Worm (Caenorhabditis elegans) whole organism, mixed stage, embryonic: ENCODE measurements around the gene C03A7.2.

Experiments
- blmp-1 ChIP-seq: fragments of 150-350 bp; optimal IDR thresholded peaks from 2 replicates; lab custom pipeline; 2014; ENCODE audit warnings: missing biosample characterization, missing genetic modification characterization
- ceh-83 ChIP-seq: fragments of 200-800 bp; sonication (Bioruptor generic); optimal IDR thresholded peaks from 2 replicates; lab custom pipeline; 2018; ENCODE audit warnings: mild to moderate bottlenecking, missing genetic modification characterization, missing compliant biosample characterization
- ces-1 ChIP-seq: fragments of 150-350 bp; optimal IDR thresholded peaks from 2 replicates; lab custom pipeline; 2014; ENCODE audit warnings: missing biosample characterization, missing genetic modification reagents, missing genetic modification characterization
- elt-3 ChIP-seq: fragments of 150-350 bp; optimal IDR thresholded peaks from 2 replicates; lab custom pipeline; 2014; ENCODE audit warnings: missing biosample characterization, missing genetic modification characterization
- lin-13 ChIP-seq: fragments of 150-350 bp; optimal IDR thresholded peaks from 2 replicates; lab custom pipeline; 2014; ENCODE audit warnings: missing biosample characterization, missing genetic modification characterization
- lsy-2 ChIP-seq: fragments of 150-350 bp; optimal IDR thresholded peaks from 2 replicates; lab custom pipeline; 2014; ENCODE audit warnings: missing biosample characterization, missing genetic modification characterization
- mab-5 ChIP-seq: fragments of 150-350 bp; optimal IDR thresholded peaks from 2 replicates; lab custom pipeline; 2014; ENCODE audit warnings: missing biosample characterization, missing genetic modification characterization
- tbx-8 ChIP-seq: fragments of 200-800 bp; sonication (Bioruptor generic); optimal IDR thresholded peaks from 2 replicates; lab custom pipeline; 2018; ENCODE audit warnings: mild to moderate bottlenecking, missing genetic modification characterization, moderate library complexity, missing compliant biosample characterization
- unc-120 ChIP-seq: sonication (generic microtip); optimal IDR thresholded peaks from 2 replicates; lab custom pipeline; 2017; ENCODE audit warnings: missing genetic modification characterization, missing compliant biosample characterization; ENCODE audit not compliant: poor library complexity, severe bottlenecking

ce11 chrV:5201706-5202105 lies 20.0 kb downstream of the C03A7.2 start:
- no peak for TF ChIP-seq unc-120 (tag; lab: Kevin White, UChicago)
- no peak for TF ChIP-seq lin-13 (tag; lab: Kevin White, UChicago)
- no peak for TF ChIP-seq mab-5 (tag; lab: Kevin White, UChicago)
- TF ChIP-seq ceh-83 (GFP tag; lab: Kevin White, UChicago) = no peak
- no peak for TF ChIP-seq tbx-8
- no peak for TF ChIP-seq elt-3
- no peak for TF ChIP-seq blmp-1
- TF ChIP-seq ces-1 (GFP tag; lab: Kevin White, UChicago) = no peak
- TF ChIP-seq lsy-2 (tag; lab: Kevin White, UChicago) = no peak
